Worm (Caenorhabditis elegans): ENCODE measurements around the gene K09C4.4.

DNA sequence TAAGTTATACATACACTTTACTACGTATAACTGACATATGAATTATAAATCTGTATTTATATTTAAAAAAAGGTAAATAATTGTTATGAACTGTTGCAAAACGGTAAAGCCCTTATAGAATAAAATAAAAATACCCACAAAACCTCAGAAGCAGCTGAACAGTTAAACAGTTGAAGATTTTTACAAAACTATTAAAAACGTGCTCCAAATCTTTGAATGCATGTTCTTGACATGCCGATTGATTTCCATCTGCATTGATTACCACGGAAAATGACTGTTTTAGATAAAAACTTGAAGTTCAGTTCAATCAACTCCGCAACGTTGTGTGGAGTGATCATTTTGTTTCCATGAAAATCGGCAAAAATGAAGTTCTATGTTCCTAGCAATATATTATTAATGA, 14.8 kb downstream of the K09C4.4 start, which contains the start of gene F11D5.7:
- TF ChIP-seq unc-39 (tag; optimal IDR thresholded peaks at IDR 0.05), result no peak
- TF ChIP-seq unc-62 (GFP tag; optimal IDR thresholded peaks at IDR 0.05), result no peak
- TF ChIP-seq nhr-12 (tag; optimal IDR thresholded peaks at IDR 0.05), result no peak
- TF ChIP-seq mep-1 (tag; optimal IDR thresholded peaks at IDR 0.05), result no peak
- TF ChIP-seq elt-3 (tag; optimal IDR thresholded peaks at IDR 0.05), result no peak
- no peak for TF ChIP-seq snpc-4 (tag; optimal IDR thresholded peaks at IDR 0.05)
- TF ChIP-seq blmp-1 (tag; optimal IDR thresholded peaks at IDR 0.05), result no peak
- TF ChIP-seq nhr-28 (tag; optimal IDR thresholded peaks at IDR 0.05), result no peak
- TF ChIP-seq lin-13 (tag; optimal IDR thresholded peaks at IDR 0.05), result no peak
- no peak for TF ChIP-seq ces-1 (GFP tag; optimal IDR thresholded peaks at IDR 0.05)

Data from whole organism, mixed stage, embryonic.